Worm (Caenorhabditis elegans): ENCODE results near the gene K02F6.1.

- no peak for TF ChIP-seq nhr-11 (tag; optimal IDR thresholded peaks at IDR 0.05)
- TF ChIP-seq F16B12.6 (tag; optimal IDR thresholded peaks at IDR 0.05): peak; percentile 10
- no peak for TF ChIP-seq nhr-28 (tag; optimal IDR thresholded peaks at IDR 0.05)
- TF ChIP-seq aly-2 (tag; optimal IDR thresholded peaks at IDR 0.05): no peak
- no peak for TF ChIP-seq ets-5 (GFP tag; IDR thresholded peaks at IDR 0.05)
- TF ChIP-seq efl-1 (optimal IDR thresholded peaks at IDR 0.05): peak; percentile 41 to 87
- peak; percentile 88 to 98 for TF ChIP-seq efl-1 (GFP tag; optimal IDR thresholded peaks at IDR 0.05 in 1 of 2)
- TF ChIP-seq fkh-4 (tag; optimal IDR thresholded peaks at IDR 0.05; ENCODE audit: borderline replicate concordance): no peak
- no peak for TF ChIP-seq unc-62 (GFP tag; optimal IDR thresholded peaks at IDR 0.05)
- TF ChIP-seq lin-39 (tag; optimal IDR thresholded peaks at IDR 0.05): peak; percentile 40
- peak; percentile 4 for TF ChIP-seq snpc-4 (tag; optimal IDR thresholded peaks at IDR 0.05)
- peak; percentile 38 for TF ChIP-seq xbp-1 (tag; optimal IDR thresholded peaks at IDR 0.05)
Measured at ce11 chrII:2504431-2504928, 49.3 kb upstream of the K02F6.1 start, which contains the start of gene gbas-1.

Measured in whole organism, L1 larva.